Fruit fly (Drosophila melanogaster) whole organism, prepupa: ENCODE measurements around the gene CG13239.
A peak's percentile ranks its signal among the peaks of the same experiment; 100 is the strongest.

ENCODE experiments used
- Blimp-1 ChIP-seq: fragments of 200-800 bp; sonication (Bioruptor generic); optimal IDR thresholded peaks from 3 replicates; lab custom pipeline; 2017; ENCODE audit warnings: missing biosample characterization, missing genetic modification characterization, mild to moderate bottlenecking, moderate library complexity, missing genetic modification reagents
- CG10669 ChIP-seq: fragments of 200-800 bp; sonication (Bioruptor generic); optimal IDR thresholded peaks from 3 replicates; lab custom pipeline; 2018; ENCODE audit warnings: missing biosample characterization, mild to moderate bottlenecking, missing genetic modification characterization, moderate library complexity
- CG11902 ChIP-seq: fragments of 200-800 bp; sonication (Bioruptor generic); optimal IDR thresholded peaks from 3 replicates; lab custom pipeline; 2016; ENCODE audit warnings: missing biosample characterization, missing genetic modification characterization
- CG1621 ChIP-seq: fragments of 200-800 bp; sonication (Bioruptor generic); optimal IDR thresholded peaks from 3 replicates; lab custom pipeline; 2018; ENCODE audit warnings: missing biosample characterization, mild to moderate bottlenecking, missing genetic modification characterization
- CG16779 ChIP-seq: fragments of 200-800 bp; sonication (Bioruptor generic); optimal IDR thresholded peaks from 3 replicates; lab custom pipeline; 2017; ENCODE audit warnings: missing biosample characterization, mild to moderate bottlenecking, missing genetic modification characterization
- CG3032 ChIP-seq: fragments of 200-800 bp; optimal IDR thresholded peaks from 2 replicates; lab custom pipeline; 2019; ENCODE audit warnings: missing biosample characterization, mild to moderate bottlenecking, missing genetic modification characterization, moderate library complexity
- CG31627 ChIP-seq: fragments of 200-800 bp; sonication (Bioruptor generic); optimal IDR thresholded peaks from 3 replicates; lab custom pipeline; 2016; ENCODE audit warnings: missing biosample characterization, missing genetic modification characterization
- CG32006 ChIP-seq: fragments of 200-800 bp; sonication (Bioruptor generic); optimal IDR thresholded peaks from 3 replicates; lab custom pipeline; 2017; ENCODE audit warnings: missing biosample characterization, mild to moderate bottlenecking, missing genetic modification characterization
- CG34406 ChIP-seq: fragments of 200-800 bp; sonication (Bioruptor generic); optimal IDR thresholded peaks from 3 replicates; lab custom pipeline; 2016; ENCODE audit warnings: missing biosample characterization, missing genetic modification characterization
- CG4318 ChIP-seq: fragments of 200-800 bp; sonication (Bioruptor generic); optimal IDR thresholded peaks from 3 replicates; lab custom pipeline; 2017; ENCODE audit warnings: missing biosample characterization, mild to moderate bottlenecking, missing genetic modification characterization
- CG6163 ChIP-seq: fragments of 200-800 bp; sonication (Bioruptor generic); IDR thresholded peaks from 3 replicates; pipeline ENCODE4 v1.3.6; 2022; ENCODE audit warnings: missing biosample characterization, missing genetic modification characterization
- CG6276 ChIP-seq: fragments of 200-800 bp; sonication (Bioruptor generic); optimal IDR thresholded peaks from 2 replicates; lab custom pipeline; 2017; ENCODE audit warnings: missing biosample characterization, mild to moderate bottlenecking, missing genetic modification characterization
- CG6808 ChIP-seq: fragments of 200-800 bp; sonication (Bioruptor generic); optimal IDR thresholded peaks from 3 replicates; lab custom pipeline; 2017; ENCODE audit warnings: missing biosample characterization, missing genetic modification characterization, mild to moderate bottlenecking, moderate library complexity, missing genetic modification reagents
- CG6854 ChIP-seq: fragments of 200-800 bp; sonication (Bioruptor generic); optimal IDR thresholded peaks from 2 replicates; lab custom pipeline; 2017; ENCODE audit warnings: missing biosample characterization, mild to moderate bottlenecking, missing genetic modification characterization
- CG8119 ChIP-seq: fragments of 200-800 bp; sonication (Bioruptor generic); IDR thresholded peaks from 3 replicates; pipeline ENCODE4 v1.3.6; 2022; ENCODE audit warnings: missing biosample characterization, missing genetic modification characterization
- CG8319 ChIP-seq: fragments of 200-800 bp; sonication (Bioruptor generic); optimal IDR thresholded peaks from 3 replicates; lab custom pipeline; 2016; ENCODE audit warnings: missing biosample characterization, missing genetic modification characterization
- CG9139 ChIP-seq: fragments of 200-800 bp; sonication (Bioruptor generic); optimal IDR thresholded peaks from 3 replicates; lab custom pipeline; 2017; ENCODE audit warnings: missing biosample characterization, mild to moderate bottlenecking, missing genetic modification characterization
- Eip75B ChIP-seq: fragments of 200-800 bp; sonication (Bioruptor generic); optimal IDR thresholded peaks from 3 replicates; lab custom pipeline; 2016; ENCODE audit warnings: missing biosample characterization, missing genetic modification characterization
- Eip78C ChIP-seq: fragments of 200-800 bp; sonication (Bioruptor generic); peaks from one replicate; lab custom pipeline; 2016; ENCODE audit warnings: missing biosample characterization, missing genetic modification characterization
- Eip93F ChIP-seq: fragments of 200-800 bp; sonication (Bioruptor generic); optimal IDR thresholded peaks from 2 replicates; lab custom pipeline; 2016; ENCODE audit warnings: missing biosample characterization, mild to moderate bottlenecking, missing genetic modification characterization
- Ets21C ChIP-seq: fragments of 200-800 bp; sonication (Bioruptor generic); optimal IDR thresholded peaks from 3 replicates; lab custom pipeline; 2016; ENCODE audit warnings: missing biosample characterization, missing genetic modification characterization
- Hr38 ChIP-seq: sonication (Bioruptor generic); optimal IDR thresholded peaks from 2 replicates; lab custom pipeline; 2016; ENCODE audit warnings: missing biosample characterization, missing genetic modification characterization
- Hr39 ChIP-seq: fragments of 200-800 bp; sonication (Bioruptor generic); optimal IDR thresholded peaks from 2 replicates; lab custom pipeline; 2016; ENCODE audit warnings: missing biosample characterization, missing genetic modification characterization
- Hr4 ChIP-seq: fragments of 200-800 bp; sonication (Bioruptor generic); optimal IDR thresholded peaks from 3 replicates; lab custom pipeline; 2016; ENCODE audit warnings: missing biosample characterization, missing genetic modification characterization
- Lpt ChIP-seq: fragments of 200-800 bp; sonication (Bioruptor generic); optimal IDR thresholded peaks from 3 replicates; lab custom pipeline; 2016; ENCODE audit warnings: missing biosample characterization, missing genetic modification characterization
- Met ChIP-seq: fragments of 200-800 bp; sonication (Bioruptor generic); optimal IDR thresholded peaks from 3 replicates; lab custom pipeline; 2016; ENCODE audit warnings: missing biosample characterization, missing genetic modification characterization
- OdsH ChIP-seq: fragments of 200-800 bp; sonication (Bioruptor generic); optimal IDR thresholded peaks from 3 replicates; lab custom pipeline; 2016; ENCODE audit warnings: missing biosample characterization, missing genetic modification characterization
- Sox102F ChIP-seq: fragments of 200-800 bp; sonication (Bioruptor generic); optimal IDR thresholded peaks from 2 replicates; lab custom pipeline; 2016; ENCODE audit warnings: missing biosample characterization, mild to moderate bottlenecking, missing genetic modification characterization
- Sox14 ChIP-seq: fragments of 200-800 bp; sonication (Bioruptor generic); optimal IDR thresholded peaks from 3 replicates; lab custom pipeline; 2016; ENCODE audit warnings: missing biosample characterization, missing genetic modification characterization
- achi ChIP-seq: fragments of 200-800 bp; sonication (Bioruptor generic); optimal IDR thresholded peaks from 3 replicates; lab custom pipeline; 2016; ENCODE audit warnings: missing biosample characterization, missing genetic modification characterization
- acj6 ChIP-seq: fragments of 200-800 bp; sonication (Bioruptor generic); optimal IDR thresholded peaks from 3 replicates; lab custom pipeline; 2016; ENCODE audit warnings: missing biosample characterization, missing genetic modification characterization
- dac ChIP-seq: fragments of 200-800 bp; sonication (Bioruptor generic); optimal IDR thresholded peaks from 2 replicates; lab custom pipeline; 2017; ENCODE audit warnings: missing biosample characterization, mild to moderate bottlenecking, missing genetic modification characterization
- dsx ChIP-seq: fragments of 200-800 bp; optimal IDR thresholded peaks from 3 replicates; lab custom pipeline; 2019; ENCODE audit warnings: missing biosample characterization, mild to moderate bottlenecking, missing genetic modification characterization, moderate library complexity; ENCODE audit not compliant: poor library complexity, severe bottlenecking
- eg ChIP-seq: fragments of 200-800 bp; sonication (Bioruptor generic); IDR thresholded peaks from 3 replicates; pipeline ENCODE4 v1.3.6; 2022; ENCODE audit warnings: missing biosample characterization, missing genetic modification characterization
- esn ChIP-seq: fragments of 200-800 bp; sonication (Bioruptor generic); optimal IDR thresholded peaks from 2 replicates; lab custom pipeline; 2016; ENCODE audit warnings: missing biosample characterization, mild to moderate bottlenecking, missing genetic modification characterization, moderate library complexity
- fd59A ChIP-seq: fragments of 200-800 bp; sonication (Bioruptor generic); optimal IDR thresholded peaks from 2 replicates; lab custom pipeline; 2017; ENCODE audit warnings: missing biosample characterization, mild to moderate bottlenecking, missing genetic modification characterization, missing genetic modification reagents
- fd85E ChIP-seq: fragments of 200-800 bp; sonication (Bioruptor generic); optimal IDR thresholded peaks from 3 replicates; lab custom pipeline; 2016; ENCODE audit warnings: missing biosample characterization, missing genetic modification characterization
- fkh ChIP-seq: fragments of 200-800 bp; sonication (Bioruptor generic); optimal IDR thresholded peaks from 3 replicates; lab custom pipeline; 2017; ENCODE audit warnings: missing biosample characterization, mild to moderate bottlenecking, missing genetic modification characterization, moderate library complexity
- net ChIP-seq: fragments of 200-800 bp; sonication (Bioruptor generic); optimal IDR thresholded peaks from 3 replicates; lab custom pipeline; 2016; ENCODE audit warnings: missing biosample characterization, missing genetic modification characterization
- pdm3 ChIP-seq: fragments of 200-800 bp; sonication (Bioruptor generic); optimal IDR thresholded peaks from 3 replicates; lab custom pipeline; 2016; ENCODE audit warnings: missing biosample characterization, missing genetic modification characterization
- spab ChIP-seq: fragments of 200-800 bp; sonication (Bioruptor generic); optimal IDR thresholded peaks from 2 replicates; lab custom pipeline; 2017; ENCODE audit warnings: missing biosample characterization, mild to moderate bottlenecking, missing genetic modification characterization, missing genetic modification reagents
- ss ChIP-seq, 2 experiments: fragments of 200-800 bp; sonication (Bioruptor generic); optimal IDR thresholded peaks; 2 replicates in 1 of 2; 3 replicates in 1 of 2; lab custom pipeline; 2017 to 2018; ENCODE audit warnings: mild to moderate bottlenecking in 2 of 2, missing biosample characterization in 2 of 2, missing genetic modification characterization in 2 of 2, moderate library complexity in 1 of 2
- svp ChIP-seq: fragments of 200-800 bp; sonication (Bioruptor generic); peaks from one replicate; lab custom pipeline; 2016; ENCODE audit warnings: missing biosample characterization, missing genetic modification characterization
- vri ChIP-seq: fragments of 200-800 bp; sonication (Bioruptor generic); optimal IDR thresholded peaks from 3 replicates; lab custom pipeline; 2016; ENCODE audit warnings: missing biosample characterization, mild to moderate bottlenecking, missing genetic modification characterization

Gene CG13239

dm6 chr3L:22860487-22860886 is at the start of gene CG13239:
CG13239 (plus strand) TSS chr3L:22860787.
- TF ChIP-seq CG16779 (tag; lab: Kevin White, UChicago): no peak
- TF ChIP-seq dac (GFP tag; lab: Kevin White, UChicago): no peak
- no peak for TF ChIP-seq Eip75B (GFP tag; lab: Kevin White, UChicago)
- TF ChIP-seq Sox14 (GFP tag; lab: Kevin White, UChicago): no peak
- TF ChIP-seq net: no peak
- TF ChIP-seq CG3032: no peak
- TF ChIP-seq CG32006: no peak
- no peak for TF ChIP-seq ss (GFP tag; optimal IDR thresholded peaks at IDR 0.05; lab: Kevin White, UChicago)
- TF ChIP-seq achi (GFP tag; lab: Kevin White, UChicago): no peak
- no peak for TF ChIP-seq CG4318
- no peak for TF ChIP-seq Met (GFP tag; lab: Kevin White, UChicago)
- TF ChIP-seq pdm3 (GFP tag; lab: Kevin White, UChicago): no peak
- no peak for TF ChIP-seq CG6854 (GFP tag; lab: Kevin White, UChicago)
- no peak for TF ChIP-seq fd59A (GFP tag; lab: Kevin White, UChicago)
- no peak for TF ChIP-seq Eip93F
- no peak for TF ChIP-seq CG6808 (GFP tag; lab: Kevin White, UChicago)
- no peak for TF ChIP-seq vri
- TF ChIP-seq CG8119 (GFP tag; lab: Robert Waterston, UW): no peak
- TF ChIP-seq, all 60 proteins: peak for 0

DNA sequence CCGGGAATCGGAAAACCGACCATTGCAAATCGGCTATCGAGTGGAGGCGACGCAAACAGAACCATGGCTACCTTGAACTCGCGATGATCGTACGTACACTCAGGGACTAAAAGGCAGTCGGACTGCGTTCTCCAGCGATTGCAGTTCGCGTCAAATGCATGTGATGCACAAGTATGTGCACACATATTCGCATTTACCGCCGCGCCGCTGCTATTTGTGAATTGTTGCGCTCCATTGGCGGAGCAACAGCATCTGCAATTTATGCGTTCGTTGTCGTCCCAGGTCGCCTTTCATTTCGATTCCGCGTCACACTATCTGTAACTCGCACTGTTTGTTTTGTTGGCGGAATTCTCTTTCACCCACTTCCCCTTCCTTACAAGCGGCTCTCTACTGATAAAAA is 40.4 kb upstream of the CG13239 start:
- TF ChIP-seq ss (GFP tag; optimal IDR thresholded peaks at IDR 0.05; lab: Kevin White, UChicago): peak; percentile 18 to 23
- TF ChIP-seq CG1621: no peak
- no peak for TF ChIP-seq fd85E (GFP tag; lab: Kevin White, UChicago)
- TF ChIP-seq CG31627 (GFP tag; lab: Kevin White, UChicago): no peak
- no peak for TF ChIP-seq vri
- TF ChIP-seq dsx (GFP tag; lab: Kevin White, UChicago): peak; percentile 12
- no peak for TF ChIP-seq Ets21C
- TF ChIP-seq Eip78C (GFP tag; lab: Kevin White, UChicago): peak; percentile 17
- TF ChIP-seq esn (GFP tag; lab: Kevin White, UChicago): peak; percentile 0
- peak; percentile 78 for TF ChIP-seq svp (GFP tag; lab: Kevin White, UChicago)
- no peak for TF ChIP-seq CG11902
- TF ChIP-seq CG4318: no peak
- TF ChIP-seq CG32006: no peak
- TF ChIP-seq Eip75B (GFP tag; lab: Kevin White, UChicago): no peak
- TF ChIP-seq CG6163 (GFP tag; lab: Robert Waterston, UW): 0 out of 3 replicates have a peak, but pooled peaks have one; percentile 47

dm6 chr3L:22821377-22821776 is 39.2 kb upstream of the CG13239 start:
- TF ChIP-seq CG6854 (GFP tag; lab: Kevin White, UChicago): no peak
- TF ChIP-seq CG8119 (GFP tag; lab: Robert Waterston, UW): no peak
- TF ChIP-seq spab (GFP tag; lab: Kevin White, UChicago): no peak
- TF ChIP-seq ss (GFP tag; optimal IDR thresholded peaks at IDR 0.05; lab: Kevin White, UChicago): no peak
- TF ChIP-seq CG6163 (GFP tag; lab: Robert Waterston, UW): no peak
- no peak for TF ChIP-seq Sox102F (GFP tag; lab: Kevin White, UChicago)
- no peak for TF ChIP-seq eg (GFP tag; lab: Robert Waterston, UW)
- no peak for TF ChIP-seq CG31627 (GFP tag; lab: Kevin White, UChicago)

DNA sequence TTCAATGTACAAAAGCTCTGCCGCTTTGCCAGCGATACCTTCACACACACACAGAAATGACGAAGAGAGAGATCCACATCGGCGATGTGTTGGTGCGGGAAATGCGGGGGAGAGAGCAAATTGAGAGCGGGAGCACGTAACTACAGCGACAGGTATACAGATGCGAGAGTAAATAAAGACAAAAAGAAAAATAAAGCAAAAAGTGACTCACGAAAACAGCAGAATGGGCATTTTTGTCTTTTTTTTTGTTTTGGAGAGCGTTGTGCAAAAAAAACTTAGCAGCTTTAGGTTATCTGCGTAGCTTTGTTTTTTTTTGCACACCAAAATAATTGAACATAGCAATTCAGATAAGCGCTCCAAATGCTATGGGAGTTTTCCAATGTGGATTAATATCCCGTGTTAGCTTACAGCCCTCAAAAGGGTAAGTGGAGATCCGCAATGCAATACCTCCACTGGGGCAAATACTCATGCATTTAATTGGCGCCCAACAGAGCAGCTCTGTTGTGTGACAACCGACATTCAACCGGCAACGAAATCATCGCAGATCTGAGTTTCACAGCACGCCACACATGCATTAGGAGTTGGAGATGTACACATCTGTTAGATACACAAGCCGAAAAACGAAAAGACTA is 37.9 kb upstream of the CG13239 start:
- TF ChIP-seq CG6276 (peak; percentile 97), CG6808 (GFP tag; lab: Kevin White, UChicago) (peak; percentile 94), Lpt (peak; percentile 92), CG11902 (no peak), Ets21C (no peak), CG4318 (no peak), Eip93F (peak; percentile 50), CG9139 (GFP tag; lab: Kevin White, UChicago) (peak; percentile 97), net (peak; percentile 89), Eip75B (GFP tag; lab: Kevin White, UChicago) (peak; percentile 43), CG8319 (GFP tag; lab: Kevin White, UChicago) (peak; percentile 58), Hr38 (GFP tag; lab: Kevin White, UChicago) (peak; percentile 36), acj6 (peak; percentile 40), CG34406 (GFP tag; lab: Kevin White, UChicago) (peak; percentile 74), Hr4 (GFP tag; lab: Kevin White, UChicago) (peak; percentile 46), CG10669 (GFP tag; lab: Kevin White, UChicago) (peak; percentile 80), Blimp-1 (GFP tag; lab: Kevin White, UChicago) (peak; percentile 71), CG16779 (tag; lab: Kevin White, UChicago) (peak; percentile 96), fkh (peak; percentile 85), OdsH (GFP tag; lab: Kevin White, UChicago) (peak; percentile 74), Hr39 (GFP tag; lab: Kevin White, UChicago) (no peak)
